Worm (Caenorhabditis elegans): ENCODE measurements around the gene F15D4.4.

The F15D4.4 gene

DNA sequence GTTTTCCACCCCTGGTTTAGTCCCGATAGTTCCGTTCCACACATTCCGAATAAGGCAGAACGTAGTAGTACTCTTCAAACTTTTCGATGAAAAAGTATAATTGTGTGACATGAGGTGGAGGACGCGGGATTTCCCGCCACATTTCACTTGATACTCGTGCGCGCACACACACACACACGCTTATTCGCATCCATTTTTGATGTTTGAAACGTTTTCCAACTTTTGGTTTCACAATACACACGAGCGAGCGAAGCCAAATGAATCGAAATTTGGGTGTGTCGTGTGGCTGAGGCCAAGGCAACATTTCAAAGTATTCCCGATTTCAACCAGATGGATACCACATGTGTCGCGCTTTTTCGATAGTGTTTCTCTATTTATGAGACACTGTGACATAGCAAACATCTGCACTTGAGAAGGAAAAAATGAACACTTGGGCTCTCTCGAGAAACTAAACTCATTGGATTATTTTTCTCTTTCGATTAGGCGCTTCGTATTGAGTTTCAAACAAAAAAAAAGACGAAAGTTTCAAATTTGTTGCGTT, 49.3 kb downstream of the F15D4.4 start:
- TF ChIP-seq ets-7 (tag; optimal IDR thresholded peaks at IDR 0.05) (no peak), tbx-37 (GFP tag; conservative IDR thresholded peaks at IDR 0.05) (no peak), tbx-11 (GFP tag; IDR thresholded peaks at IDR 0.05) (no peak), flt-1 (GFP tag; IDR thresholded peaks at IDR 0.05) (no peak), pes-1 (GFP tag; IDR thresholded peaks at IDR 0.05) (no peak), aly-1 (tag; optimal IDR thresholded peaks at IDR 0.05) (no peak), hnd-1 (tag; optimal IDR thresholded peaks at IDR 0.05) (no peak), hmg-4 (GFP tag; optimal IDR thresholded peaks at IDR 0.05) (no peak), ceh-13 (GFP tag; optimal IDR thresholded peaks at IDR 0.05) (no peak), F13C5.2 (tag; optimal IDR thresholded peaks at IDR 0.05) (no peak), ama-1 (optimal IDR thresholded peaks at IDR 0.05) (no peak), hmbx-1 (tag; optimal IDR thresholded peaks at IDR 0.05) (no peak), B0310.2 (tag; optimal IDR thresholded peaks at IDR 0.05) (no peak)

DNA sequence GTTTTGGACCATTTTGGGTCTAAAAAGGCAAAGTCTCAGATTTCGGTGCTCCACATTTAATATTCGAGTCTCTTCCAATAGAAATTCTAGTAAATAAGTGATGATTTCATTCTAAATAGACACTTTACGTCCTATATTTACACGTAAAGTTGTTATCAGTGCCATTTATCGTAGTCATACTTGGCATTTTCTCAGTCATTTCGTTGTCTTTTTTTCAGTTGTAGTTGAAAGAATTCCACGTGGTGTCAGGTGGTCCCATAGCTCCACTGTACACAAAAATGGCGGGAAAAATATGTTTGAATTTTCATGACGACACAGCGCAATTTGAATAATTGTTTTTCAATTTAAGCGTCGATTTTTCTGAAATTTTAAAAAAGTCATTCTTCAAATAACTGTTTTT, 52.5 kb downstream of the F15D4.4 start:
- TF ChIP-seq tbx-11 (GFP tag; IDR thresholded peaks at IDR 0.05) (no peak), hmg-4 (GFP tag; optimal IDR thresholded peaks at IDR 0.05) (no peak)

DNA sequence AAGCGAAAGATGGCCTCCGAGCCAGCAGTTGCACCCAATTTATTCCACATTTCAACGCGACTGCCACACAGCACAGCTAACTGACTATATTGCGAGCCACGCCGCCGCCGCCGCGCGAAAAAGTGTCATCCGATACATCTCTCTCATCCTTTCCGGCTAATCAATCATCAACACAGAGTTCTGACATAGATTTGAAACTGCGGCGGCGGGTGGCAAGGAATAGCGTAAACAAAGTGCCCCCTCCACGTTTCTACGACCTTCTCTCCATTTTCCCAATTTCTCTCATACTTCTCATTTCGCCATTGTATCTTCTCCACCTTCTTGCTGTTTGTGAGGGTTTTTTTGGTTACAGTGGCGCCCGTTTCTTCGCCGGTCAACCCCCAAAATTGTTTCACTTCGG, 53.6 kb downstream of the F15D4.4 start:
- TF ChIP-seq pes-1 (GFP tag; IDR thresholded peaks at IDR 0.05) (no peak), tra-4 (tag; optimal IDR thresholded peaks at IDR 0.05) (no peak), scrt-1 (GFP tag; IDR thresholded peaks at IDR 0.05) (no peak), aly-1 (tag; optimal IDR thresholded peaks at IDR 0.05) (no peak), tbx-37 (GFP tag; conservative IDR thresholded peaks at IDR 0.05) (no peak), tbx-11 (GFP tag; IDR thresholded peaks at IDR 0.05) (no peak), flt-1 (GFP tag; IDR thresholded peaks at IDR 0.05) (no peak), hnd-1 (tag; optimal IDR thresholded peaks at IDR 0.05) (no peak), B0310.2 (tag; optimal IDR thresholded peaks at IDR 0.05) (no peak), hmbx-1 (tag; optimal IDR thresholded peaks at IDR 0.05) (no peak), sea-1 (GFP tag; conservative IDR thresholded peaks at IDR 0.05) (no peak), hmg-4 (GFP tag; optimal IDR thresholded peaks at IDR 0.05) (no peak), F13C5.2 (tag; optimal IDR thresholded peaks at IDR 0.05) (no peak), ama-1 (optimal IDR thresholded peaks at IDR 0.05) (no peak)
